Worm (Caenorhabditis elegans): Measurements from ENCODE around the gene C17C3.11.
A peak's percentile ranks its signal among the peaks of the same experiment; 100 is the strongest.

C17C3.11 gene

ce11 chrII:5572082-5572746 lies 34.6 kb downstream of the C17C3.11 start (continued):
- TF ChIP-seq sdz-38 (tag; optimal IDR thresholded peaks at IDR 0.05) (no peak), T26A5.8 (tag; optimal IDR thresholded peaks at IDR 0.05) (no peak), athp-1 (tag; optimal IDR thresholded peaks at IDR 0.05) (no peak), B0019.2 (GFP tag; conservative IDR thresholded peaks at IDR 0.05) (no peak), ceh-40 (GFP tag; IDR thresholded peaks at IDR 0.05) (no peak), lir-1 (GFP tag; conservative IDR thresholded peaks at IDR 0.05) (no peak)

- TF ChIP-seq nhr-120 (GFP tag; IDR thresholded peaks at IDR 0.05) (no peak), nhr-80 (tag; optimal IDR thresholded peaks at IDR 0.05) (no peak), zim-3 (tag; optimal IDR thresholded peaks at IDR 0.05) (peak; percentile 42), ztf-22 (GFP tag; optimal IDR thresholded peaks at IDR 0.05) (no peak), ekl-4 (GFP tag; IDR thresholded peaks at IDR 0.05) (peak; percentile 73; the same call in 1 of the 2 replicates), T26A5.8 (tag; optimal IDR thresholded peaks at IDR 0.05) (no peak), lin-54 (GFP tag; optimal IDR thresholded peaks at IDR 0.05) (peak; percentile 6), ceh-79 (tag; optimal IDR thresholded peaks at IDR 0.05) (no peak), snpc-4 (GFP tag; optimal IDR thresholded peaks at IDR 0.05) (no peak), snpc-4 (tag; optimal IDR thresholded peaks at IDR 0.05) (peak in 1 of 4 experiments; percentile 20), die-1 (tag; optimal IDR thresholded peaks at IDR 0.05) (no peak), bed-1 (GFP tag; IDR thresholded peaks at IDR 0.05) (0 out of 2 replicates have a peak, but pooled peaks have one; percentile 47), repo-1 (tag; optimal IDR thresholded peaks at IDR 0.05) (peak; percentile 86), xnd-1 (tag; optimal IDR thresholded peaks at IDR 0.05) (no peak), F33H1.4 (GFP tag; IDR thresholded peaks at IDR 0.05) (no peak), snpc-3.4 (tag; optimal IDR thresholded peaks at IDR 0.05) (no peak), hlh-12 (tag; optimal IDR thresholded peaks at IDR 0.05) (no peak), B0035.1 (tag; optimal IDR thresholded peaks at IDR 0.05) (no peak), unc-130 (GFP tag; optimal IDR thresholded peaks at IDR 0.05) (no peak), ceh-27 (GFP tag; optimal IDR thresholded peaks at IDR 0.05) (no peak), ztf-18 (tag; optimal IDR thresholded peaks at IDR 0.05) (no peak), lsy-27 (tag; optimal IDR thresholded peaks at IDR 0.05; ENCODE audit: borderline replicate concordance, insufficient read depth) (no peak), mcd-1 (GFP tag; IDR thresholded peaks at IDR 0.05) (peak; percentile 38; the same call in 1 of the 2 replicates), dox-1 (GFP tag; IDR thresholded peaks at IDR 0.05) (peak; percentile 45; the same call in 1 of the 2 replicates), ama-1 (optimal IDR thresholded peaks at IDR 0.05) (peak; percentile 33), ama-1 (GFP tag; optimal IDR thresholded peaks at IDR 0.05) (no peak), pbrm-1 (GFP tag; IDR thresholded peaks at IDR 0.05) (peak; percentile 36; the same call in 1 of the 2 replicates), lin-26 (GFP tag; IDR thresholded peaks at IDR 0.05) (peak; percentile 37; the same call in 1 of the 2 replicates), nhr-90 (tag; optimal IDR thresholded peaks at IDR 0.05) (no peak), lin-35 (GFP tag; optimal IDR thresholded peaks at IDR 0.05) (peak in 1 of 3 experiments; percentile 55), rec-8 (tag; optimal IDR thresholded peaks at IDR 0.05) (no peak), hrde-1 (tag; optimal IDR thresholded peaks at IDR 0.05; ENCODE audit: borderline replicate concordance) (no peak), egrh-3 (GFP tag; IDR thresholded peaks at IDR 0.05) (no peak), B0336.3 (GFP tag; IDR thresholded peaks at IDR 0.05) (peak; percentile 80), madf-6 (GFP tag; IDR thresholded peaks at IDR 0.05) (peak; percentile 33), chd-7 (tag; optimal IDR thresholded peaks at IDR 0.05) (peak; percentile 70), nfya-1 (tag; optimal IDR thresholded peaks at IDR 0.05; ENCODE audit: borderline replicate concordance, insufficient read depth) (no peak), F49E8.2 (tag; optimal IDR thresholded peaks at IDR 0.05; ENCODE audit: insufficient read depth) (no peak), fkh-3 (tag; optimal IDR thresholded peaks at IDR 0.05) (peak; percentile 41), madf-10 (tag; optimal IDR thresholded peaks at IDR 0.05) (no peak), F37B4.10 (GFP tag; IDR thresholded peaks at IDR 0.05) (no peak), B0019.2 (GFP tag; conservative IDR thresholded peaks at IDR 0.05) (no peak)
Observed at ce11 chrII:5574925-5575324, 37.3 kb downstream of the C17C3.11 start.

Data from whole organism, young adult.